Worm (Caenorhabditis elegans) whole organism, L2 larva: ENCODE results near the gene ZK686.3.

ENCODE experiments used
- C34F6.9 ChIP-seq: fragments of 150-350 bp; optimal IDR thresholded peaks from 2 replicates; lab custom pipeline; 2014; ENCODE audit warnings: missing biosample characterization, missing genetic modification characterization
- ZK546.5 ChIP-seq: sonication (generic microtip); optimal IDR thresholded peaks from 2 replicates; lab custom pipeline; 2017; ENCODE audit warnings: missing biosample characterization, missing genetic modification characterization
- aly-2 ChIP-seq: fragments of 150-350 bp; optimal IDR thresholded peaks from 2 replicates; lab custom pipeline; 2014; ENCODE audit warnings: missing biosample characterization, missing genetic modification characterization
- ceh-16 ChIP-seq: fragments of 150-350 bp; optimal IDR thresholded peaks from 2 replicates; lab custom pipeline; 2014; ENCODE audit warnings: missing biosample characterization, missing genetic modification characterization
- crh-2 ChIP-seq: sonication (generic microtip); optimal IDR thresholded peaks from 2 replicates; lab custom pipeline; 2017; ENCODE audit warnings: missing biosample characterization, missing genetic modification characterization
- egl-27 ChIP-seq: sonication (generic microtip); optimal IDR thresholded peaks from 3 replicates; lab custom pipeline; 2017; ENCODE audit warnings: missing biosample characterization, missing genetic modification reagents, missing genetic modification characterization
- fos-1 ChIP-seq: fragments of 150-350 bp; optimal IDR thresholded peaks from 2 replicates; lab custom pipeline; 2014; ENCODE audit warnings: missing biosample characterization, missing genetic modification characterization
- gmeb-1 ChIP-seq: fragments of 150-350 bp; optimal IDR thresholded peaks from 2 replicates; lab custom pipeline; 2014; ENCODE audit warnings: missing biosample characterization, missing genetic modification characterization
- lin-11 ChIP-seq: fragments of 150-350 bp; sonication (generic microtip); optimal IDR thresholded peaks from 2 replicates; lab custom pipeline; 2014; ENCODE audit warnings: missing biosample characterization, missing genetic modification characterization, inconsistent platforms, mixed read lengths
- lin-13 ChIP-seq: fragments of 150-350 bp; optimal IDR thresholded peaks from 2 replicates; lab custom pipeline; 2014; ENCODE audit warnings: missing biosample characterization, missing genetic modification reagents, missing genetic modification characterization
- lsy-2 ChIP-seq, 2 experiments: fragments of 150-350 bp in 1 of 2; sonication (generic microtip) in 1 of 2; optimal IDR thresholded peaks; 2 replicates each; lab custom pipeline; 2014 to 2017; ENCODE audit warnings: missing biosample characterization in 2 of 2, missing genetic modification characterization in 2 of 2
- mab-5 ChIP-seq: fragments of 150-350 bp; optimal IDR thresholded peaks from 2 replicates; lab custom pipeline; 2014; ENCODE audit warnings: missing biosample characterization, missing genetic modification characterization
- nhr-10 ChIP-seq: sonication (generic microtip); optimal IDR thresholded peaks from 2 replicates; lab custom pipeline; 2017; ENCODE audit warnings: missing biosample characterization, missing genetic modification characterization
- nhr-11 ChIP-seq: fragments of 150-350 bp; optimal IDR thresholded peaks from 2 replicates; lab custom pipeline; 2014; ENCODE audit warnings: missing biosample characterization, missing genetic modification characterization
- nhr-12 ChIP-seq: fragments of 150-350 bp; optimal IDR thresholded peaks from 2 replicates; lab custom pipeline; 2014; ENCODE audit warnings: missing biosample characterization, missing genetic modification characterization
- nhr-129 ChIP-seq: fragments of 150-350 bp; optimal IDR thresholded peaks from 2 replicates; lab custom pipeline; 2014; ENCODE audit warnings: missing biosample characterization, missing genetic modification characterization
- nhr-21 ChIP-seq: fragments of 150-350 bp; optimal IDR thresholded peaks from 2 replicates; lab custom pipeline; 2014; ENCODE audit warnings: missing biosample characterization, missing genetic modification characterization
- nhr-23 ChIP-seq: fragments of 150-350 bp; optimal IDR thresholded peaks from 2 replicates; lab custom pipeline; 2014; ENCODE audit warnings: missing biosample characterization, missing genetic modification reagents, missing genetic modification characterization
- nhr-237 ChIP-seq: fragments of 150-350 bp; optimal IDR thresholded peaks from 2 replicates; lab custom pipeline; 2014; ENCODE audit warnings: missing biosample characterization, missing genetic modification characterization
- nhr-77 ChIP-seq: fragments of 150-350 bp; optimal IDR thresholded peaks from 2 replicates; lab custom pipeline; 2014; ENCODE audit warnings: missing biosample characterization, missing genetic modification characterization
- peb-1 ChIP-seq: fragments of 150-350 bp; optimal IDR thresholded peaks from 2 replicates; lab custom pipeline; 2014; ENCODE audit warnings: missing biosample characterization, missing genetic modification characterization
- sem-4 ChIP-seq: fragments of 150-350 bp; optimal IDR thresholded peaks from 2 replicates; lab custom pipeline; 2014; ENCODE audit warnings: missing biosample characterization, missing genetic modification reagents, missing genetic modification characterization
- skn-1 ChIP-seq: sonication (generic microtip); optimal IDR thresholded peaks from 2 replicates; lab custom pipeline; 2017; ENCODE audit warnings: missing biosample characterization, missing genetic modification characterization
- sma-3 ChIP-seq: sonication (generic microtip); optimal IDR thresholded peaks from 2 replicates; lab custom pipeline; 2016; ENCODE audit warnings: missing genetic modification reagents, missing genetic modification characterization, missing compliant biosample characterization
- sma-9 ChIP-seq, 2 experiments: fragments of 150-350 bp in 1 of 2; sonication (generic microtip) in 1 of 2; optimal IDR thresholded peaks; 2 replicates each; lab custom pipeline; 2014 to 2016; ENCODE audit warnings: missing genetic modification characterization in 2 of 2, mild to moderate bottlenecking in 1 of 2, missing biosample characterization in 1 of 2, missing compliant biosample characterization in 1 of 2, missing genetic modification reagents in 1 of 2, moderate library complexity in 1 of 2
- snpc-4 ChIP-seq: fragments of 150-350 bp; optimal IDR thresholded peaks from 2 replicates; lab custom pipeline; 2014; ENCODE audit warnings: missing biosample characterization, missing genetic modification characterization
- unc-55 ChIP-seq: fragments of 150-350 bp; sonication (generic microtip); optimal IDR thresholded peaks from 3 replicates; lab custom pipeline; 2014; ENCODE audit warnings: missing biosample characterization, missing genetic modification reagents, missing genetic modification characterization
- zag-1 ChIP-seq: fragments of 150-350 bp; optimal IDR thresholded peaks from 2 replicates; lab custom pipeline; 2014; ENCODE audit warnings: missing biosample characterization, missing genetic modification characterization
- ztf-1 ChIP-seq: fragments of 200-800 bp; sonication (Bioruptor generic); conservative IDR thresholded peaks from 2 replicates; pipeline ENCODE4 v1.3.6; 2022; ENCODE audit warnings: missing genetic modification characterization, missing compliant biosample characterization
- ztf-11 ChIP-seq: sonication (generic microtip); optimal IDR thresholded peaks from 2 replicates; lab custom pipeline; 2017; ENCODE audit warnings: missing biosample characterization, missing genetic modification characterization

ZK686.3 gene

DNA sequence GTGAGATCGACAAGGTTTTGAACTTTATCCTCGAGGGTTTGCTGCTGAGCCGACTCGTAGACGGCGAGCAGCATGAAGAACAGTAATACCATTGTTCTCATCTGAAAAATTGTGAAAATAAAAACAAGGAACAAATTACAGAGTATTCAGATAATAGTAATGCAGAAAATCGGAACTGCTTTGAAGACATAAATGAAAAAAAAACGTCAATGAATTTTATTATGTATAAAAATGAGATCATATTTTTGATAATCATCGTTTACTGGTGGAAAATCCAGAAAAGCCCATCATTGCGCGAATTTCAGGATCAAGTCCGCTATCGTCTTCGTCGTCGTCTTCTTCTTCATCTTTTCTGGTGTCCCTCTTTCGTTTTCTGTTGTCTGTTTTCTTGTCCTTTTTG lies at the start of gene ZK686.3:
ZK686.3 (minus strand) TSS at position 101 of the 400 bp plus-strand sequence.
- no peak for TF ChIP-seq sma-9 (GFP tag; optimal IDR thresholded peaks at IDR 0.05; lab: Kevin White, UChicago)
- TF ChIP-seq sma-9 (tag; optimal IDR thresholded peaks at IDR 0.05; lab: Kevin White, UChicago) = no peak
- TF ChIP-seq nhr-129 (tag; lab: Kevin White, UChicago) = no peak
- no peak for TF ChIP-seq snpc-4 (tag; lab: Kevin White, UChicago)
- no peak for TF ChIP-seq unc-55 (GFP tag; lab: Kevin White, UChicago)
- no peak for TF ChIP-seq nhr-77 (tag; lab: Kevin White, UChicago)
- TF ChIP-seq ZK546.5 (tag; lab: Kevin White, UChicago) = no peak
- no peak for TF ChIP-seq aly-2 (tag; lab: Kevin White, UChicago)
- TF ChIP-seq C34F6.9 (tag; lab: Kevin White, UChicago) = no peak
- no peak for TF ChIP-seq lsy-2 (tag; optimal IDR thresholded peaks at IDR 0.05; lab: Kevin White, UChicago)
- no peak for TF ChIP-seq fos-1 (tag; lab: Kevin White, UChicago)
- no peak for TF ChIP-seq nhr-23
- no peak for TF ChIP-seq nhr-21 (tag; lab: Kevin White, UChicago)
- no peak for TF ChIP-seq nhr-11 (tag; lab: Kevin White, UChicago)

DNA sequence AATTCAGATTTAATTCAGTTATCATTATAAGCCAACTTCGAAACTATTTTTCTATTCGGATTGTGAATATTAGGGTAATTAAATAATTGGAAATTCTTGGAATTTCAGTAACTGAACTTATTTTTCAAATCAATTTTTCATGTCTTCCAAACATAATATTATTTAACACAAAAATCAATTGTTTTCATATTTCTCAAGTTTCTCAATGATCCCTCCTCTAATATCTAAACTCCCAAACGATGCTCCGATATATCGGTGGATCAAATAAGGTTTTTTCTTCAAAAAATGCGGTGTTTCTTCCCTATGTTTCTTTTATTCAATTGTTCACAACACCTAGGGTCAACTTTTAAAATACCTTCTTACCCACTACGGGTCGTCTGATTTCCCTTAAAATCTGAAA lies 47.6 kb upstream of the ZK686.3 start:
- TF ChIP-seq unc-55 (GFP tag; lab: Kevin White, UChicago) (no peak), sem-4 (tag; lab: Kevin White, UChicago) (peak; percentile 100)

- no peak for TF ChIP-seq ztf-1 (GFP tag; lab: Robert Waterston, UW)
- TF ChIP-seq peb-1 = no peak
- no peak for TF ChIP-seq lin-11 (tag; lab: Kevin White, UChicago)
- TF ChIP-seq sem-4 (tag; lab: Kevin White, UChicago) = peak; percentile 100
- TF ChIP-seq, all 48 proteins: peak for 1
Measured at ce11 chrIII:7815571-7816348, 46.9 kb upstream of the ZK686.3 start.

DNA sequence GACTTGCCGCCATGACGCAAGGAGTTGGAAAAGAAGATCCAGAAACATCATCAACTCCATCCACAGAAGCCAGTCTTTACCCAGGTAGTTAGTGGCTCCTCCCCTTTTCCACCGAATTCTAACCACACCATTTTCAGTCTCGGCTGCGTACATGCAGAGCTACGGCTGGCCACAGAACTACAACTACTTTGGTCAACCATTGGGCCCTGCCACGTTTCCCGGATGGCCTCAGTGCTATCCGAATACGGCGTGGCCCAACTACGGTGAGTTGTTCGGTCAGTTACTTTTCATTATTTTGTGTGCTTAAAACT lies 46.1 kb upstream of the ZK686.3 start:
- TF ChIP-seq egl-27 (tag; lab: Kevin White, UChicago) (no peak), ztf-1 (GFP tag; lab: Robert Waterston, UW) (no peak), snpc-4 (tag; lab: Kevin White, UChicago) (no peak), ceh-16 (tag; lab: Kevin White, UChicago) (no peak), ZK546.5 (tag; lab: Kevin White, UChicago) (no peak), ztf-11 (tag; lab: Kevin White, UChicago) (no peak), mab-5 (no peak), zag-1 (tag; lab: Kevin White, UChicago) (no peak), crh-2 (no peak), skn-1 (tag; lab: Kevin White, UChicago) (no peak), nhr-10 (tag; lab: Kevin White, UChicago) (no peak)
- TF ChIP-seq, all 48 proteins: peak for 0

DNA sequence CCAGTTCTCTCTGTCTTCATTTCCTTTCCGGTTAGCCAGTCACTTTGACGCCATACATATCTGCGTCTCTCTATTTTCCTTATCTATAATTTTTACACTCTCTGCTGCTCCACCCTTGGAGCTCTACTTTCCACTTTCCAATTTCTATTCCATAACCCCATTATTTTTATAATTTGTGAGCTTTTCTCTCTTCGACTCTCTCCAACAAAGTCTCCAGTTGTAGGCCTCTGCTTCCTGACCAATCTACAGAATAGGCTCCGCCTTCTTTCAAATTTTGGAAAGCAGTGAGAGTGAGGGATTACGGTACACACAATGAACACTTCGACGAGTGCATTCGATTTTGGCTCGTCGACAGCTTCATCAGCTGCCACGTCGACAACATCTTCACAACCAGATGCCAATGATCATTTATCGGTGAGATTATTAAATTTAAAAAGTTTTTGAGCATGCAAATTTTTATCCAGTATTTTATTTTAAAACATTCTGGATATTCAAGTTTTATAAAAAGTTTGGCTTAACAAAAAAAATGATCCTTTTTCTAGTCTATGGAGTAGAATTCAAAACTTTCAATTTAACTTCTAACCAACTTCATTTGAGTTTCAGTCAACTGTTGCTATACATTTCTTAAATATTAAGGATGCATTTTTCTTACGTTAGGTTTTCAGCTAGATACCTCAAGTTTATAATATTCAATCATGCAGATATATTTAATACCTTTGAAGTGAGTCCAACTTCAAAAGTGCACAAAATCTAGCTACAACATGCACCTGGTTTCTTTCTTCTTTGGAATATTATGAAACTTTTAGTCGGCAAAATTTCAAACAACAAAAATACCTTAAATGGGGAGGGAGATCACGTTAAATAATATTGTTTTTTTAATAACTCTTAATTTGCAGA lies 45.5 kb upstream of the ZK686.3 start, which contains the start of gene egl-5:
egl-5 (plus strand) TSS at position 216 of the 897 bp plus-strand sequence.
- TF ChIP-seq nhr-12 (tag; lab: Kevin White, UChicago) (no peak), sem-4 (tag; lab: Kevin White, UChicago) (peak; percentile 100), lsy-2 (tag; optimal IDR thresholded peaks at IDR 0.05; lab: Kevin White, UChicago) (peak in 1 of 2 experiments; percentile 25)

DNA sequence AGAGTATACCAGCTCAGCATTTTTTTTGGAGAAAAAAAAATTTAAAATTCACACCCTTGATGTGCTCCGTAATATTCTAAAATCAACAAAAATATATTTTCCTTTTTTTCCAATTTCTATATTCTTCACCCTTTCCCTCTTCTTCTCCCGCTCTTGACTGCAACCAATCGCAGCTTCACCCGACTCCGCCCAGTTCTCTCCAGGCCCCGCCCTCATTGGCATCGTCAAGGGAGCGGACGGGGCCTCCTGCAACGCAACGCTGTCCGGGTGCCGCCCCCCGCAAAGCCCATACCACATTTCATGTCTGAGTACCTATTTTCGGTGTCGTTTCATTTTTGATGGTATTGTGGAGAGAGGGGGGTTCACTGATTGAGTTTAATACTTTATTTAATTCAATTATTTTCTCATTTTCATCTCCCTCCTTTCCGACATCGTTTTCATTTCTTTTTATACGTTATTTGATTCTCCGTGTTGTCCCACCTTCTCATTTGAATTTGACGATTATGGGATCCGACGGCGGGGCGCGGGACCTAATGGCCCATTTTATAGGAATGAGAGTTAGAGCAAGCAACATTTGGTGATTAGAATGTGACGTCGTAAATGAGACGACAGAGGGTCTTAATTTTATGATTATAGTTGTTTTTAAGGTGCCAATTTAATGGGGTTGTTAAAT lies 43.5 kb upstream of the ZK686.3 start:
- TF ChIP-seq nhr-237 (tag; lab: Kevin White, UChicago) (no peak), gmeb-1 (tag; lab: Kevin White, UChicago) (no peak), sem-4 (tag; lab: Kevin White, UChicago) (peak; percentile 37), sma-3 (GFP tag; lab: Kevin White, UChicago) (no peak), mab-5 (no peak), lsy-2 (tag; optimal IDR thresholded peaks at IDR 0.05; lab: Kevin White, UChicago) (peak; percentile 6 to 37), lin-13 (GFP tag; lab: Kevin White, UChicago) (no peak)
